Worm (Caenorhabditis elegans) whole organism, young adult: ENCODE measurements around the gene F48G7.9.

Source experiments
- B0261.1 ChIP-seq: sonication (generic microtip); optimal IDR thresholded peaks from 2 replicates; lab custom pipeline; 2016; ENCODE audit warnings: mild to moderate bottlenecking, missing genetic modification characterization, moderate library complexity, missing compliant biosample characterization
- C06A6.2 ChIP-seq: fragments of 200-800 bp; sonication (Bioruptor generic); conservative IDR thresholded peaks from 2 replicates; pipeline ENCODE4 v1.3.6; 2022; ENCODE audit warnings: missing genetic modification characterization, missing compliant biosample characterization
- Y67H2A.10 ChIP-seq: fragments of 200-800 bp; sonication (Bioruptor generic); conservative IDR thresholded peaks from 2 replicates; pipeline ENCODE4 v1.3.6; 2022; ENCODE audit warnings: missing genetic modification reagents, missing genetic modification characterization, missing compliant biosample characterization
- aptf-2 ChIP-seq: fragments of 200-800 bp; sonication (Bioruptor generic); conservative IDR thresholded peaks from 2 replicates; pipeline ENCODE4 v1.3.6; 2022; ENCODE audit warnings: missing genetic modification reagents, missing genetic modification characterization, missing compliant biosample characterization
- athp-1 ChIP-seq: sonication (generic microtip); optimal IDR thresholded peaks from 2 replicates; lab custom pipeline; 2017; ENCODE audit warnings: mild to moderate bottlenecking, missing genetic modification characterization, missing compliant biosample characterization
- attf-5 ChIP-seq: fragments of 200-800 bp; sonication (Bioruptor generic); optimal IDR thresholded peaks from 2 replicates; lab custom pipeline; 2018; ENCODE audit warnings: mild to moderate bottlenecking, missing genetic modification characterization, missing compliant biosample characterization
- attf-6 ChIP-seq: fragments of 200-800 bp; sonication (Bioruptor generic); IDR thresholded peaks from 2 replicates; pipeline ENCODE4 v1.3.6; 2022; ENCODE audit warnings: missing genetic modification reagents, missing genetic modification characterization, missing compliant biosample characterization
- bed-1 ChIP-seq: fragments of 200-800 bp; sonication (Bioruptor generic); IDR thresholded peaks from 2 replicates; pipeline ENCODE4 v1.3.6; 2022; ENCODE audit warnings: missing genetic modification reagents, missing genetic modification characterization, missing compliant biosample characterization
- cebp-1 ChIP-seq, 2 experiments: fragments of 200-800 bp in 1 of 2; sonication (Bioruptor generic) in 1 of 2; sonication (generic microtip) in 1 of 2; IDR thresholded peaks in 1 of 2; optimal IDR thresholded peaks in 1 of 2; 2 replicates each; pipeline versions ENCODE4 v1.3.6 to Lab custom; 2017 to 2022; ENCODE audit warnings: missing compliant biosample characterization in 2 of 2, missing genetic modification characterization in 2 of 2, mild to moderate bottlenecking in 1 of 2, missing genetic modification reagents in 1 of 2, moderate library complexity in 1 of 2
- ceh-27 ChIP-seq: fragments of 200-800 bp; sonication (Bioruptor generic); optimal IDR thresholded peaks from 2 replicates; lab custom pipeline; 2018; ENCODE audit warnings: mild to moderate bottlenecking, missing genetic modification characterization, moderate library complexity, missing compliant biosample characterization
- ceh-91 ChIP-seq: fragments of 200-800 bp; sonication (Bioruptor generic); IDR thresholded peaks from 2 replicates; pipeline ENCODE4 v1.3.6; 2022; ENCODE audit warnings: missing genetic modification reagents, missing genetic modification characterization, missing compliant biosample characterization
- chd-7 ChIP-seq: sonication (generic microtip); optimal IDR thresholded peaks from 2 replicates; lab custom pipeline; 2016; ENCODE audit warnings: mild to moderate bottlenecking, missing genetic modification characterization, moderate library complexity, missing compliant biosample characterization
- dpl-1 ChIP-seq: fragments of 150-350 bp; optimal IDR thresholded peaks from 2 replicates; lab custom pipeline; 2014; ENCODE audit warnings: missing biosample characterization, missing genetic modification reagents, missing genetic modification characterization
- egrh-3 ChIP-seq: fragments of 200-800 bp; sonication (Bioruptor generic); IDR thresholded peaks from 2 replicates; pipeline ENCODE4 v1.3.6; 2022; ENCODE audit warnings: missing genetic modification reagents, missing genetic modification characterization, missing compliant biosample characterization
- ekl-4 ChIP-seq: fragments of 200-800 bp; sonication (Bioruptor generic); IDR thresholded peaks from 2 replicates; pipeline ENCODE4 v1.3.6; 2022; ENCODE audit warnings: missing genetic modification reagents, missing genetic modification characterization, missing compliant biosample characterization
- gei-17 ChIP-seq: fragments of 200-800 bp; sonication (Bioruptor generic); optimal IDR thresholded peaks from 2 replicates; lab custom pipeline; 2018; ENCODE audit warnings: mild to moderate bottlenecking, missing genetic modification characterization, missing compliant biosample characterization
- him-1 ChIP-seq: sonication (generic microtip); optimal IDR thresholded peaks from 2 replicates; lab custom pipeline; 2016; ENCODE audit warnings: missing genotype, missing genetic modification reagents, missing genetic modification characterization, missing compliant biosample characterization
- hlh-12 ChIP-seq: sonication (generic microtip); optimal IDR thresholded peaks from 2 replicates; lab custom pipeline; 2016; ENCODE audit warnings: missing genetic modification characterization, missing compliant biosample characterization
- hmg-20 ChIP-seq: fragments of 200-800 bp; sonication (Bioruptor generic); IDR thresholded peaks from 2 replicates; pipeline ENCODE4 v1.3.6; 2022; ENCODE audit warnings: missing genetic modification reagents, missing genetic modification characterization, missing compliant biosample characterization
- lsl-1 ChIP-seq: fragments of 200-800 bp; sonication (Bioruptor generic); optimal IDR thresholded peaks from 2 replicates; lab custom pipeline; 2018; ENCODE audit warnings: mild to moderate bottlenecking, missing genetic modification characterization, moderate library complexity, missing compliant biosample characterization
- lsy-27 ChIP-seq: sonication (generic microtip); optimal IDR thresholded peaks from 2 replicates; lab custom pipeline; 2017; ENCODE audit warnings: missing genetic modification characterization, mild to moderate bottlenecking, missing compliant biosample characterization, antibody characterized with exemption, missing genotype, borderline replicate concordance; ENCODE audit not compliant: insufficient read depth
- madf-3 ChIP-seq: fragments of 200-800 bp; sonication (Bioruptor generic); IDR thresholded peaks from 2 replicates; pipeline ENCODE4 v1.3.6; 2022; ENCODE audit warnings: missing genetic modification reagents, missing genetic modification characterization, missing compliant biosample characterization
- mel-28 ChIP-seq: sonication (generic microtip); optimal IDR thresholded peaks from 2 replicates; lab custom pipeline; 2016; ENCODE audit warnings: borderline replicate concordance, mild to moderate bottlenecking, missing genetic modification characterization, missing compliant biosample characterization
- mxl-1 ChIP-seq: sonication (generic microtip); optimal IDR thresholded peaks from 2 replicates; lab custom pipeline; 2016; ENCODE audit warnings: missing genetic modification characterization, missing compliant biosample characterization
- nfya-2 ChIP-seq: fragments of 200-800 bp; sonication (Bioruptor generic); IDR thresholded peaks from 2 replicates; pipeline ENCODE4 v1.3.6; 2022; ENCODE audit warnings: missing genetic modification reagents, missing genetic modification characterization, missing compliant biosample characterization
- nfyb-1 ChIP-seq: fragments of 200-800 bp; sonication (Bioruptor generic); IDR thresholded peaks from 2 replicates; pipeline ENCODE4 v1.3.6; 2022; ENCODE audit warnings: missing genetic modification reagents, missing genetic modification characterization, missing compliant biosample characterization
- nhr-27 ChIP-seq: fragments of 200-800 bp; sonication (Bioruptor generic); optimal IDR thresholded peaks from 2 replicates; lab custom pipeline; 2018; ENCODE audit warnings: mild to moderate bottlenecking, missing genetic modification characterization, moderate library complexity, missing compliant biosample characterization
- nhr-90 ChIP-seq: sonication (generic microtip); optimal IDR thresholded peaks from 2 replicates; lab custom pipeline; 2016; ENCODE audit warnings: missing genotype, mild to moderate bottlenecking, missing genetic modification characterization, missing compliant biosample characterization
- rec-8 ChIP-seq, 2 experiments: sonication (generic microtip); optimal IDR thresholded peaks; 2 replicates each; lab custom pipeline; 2016; ENCODE audit warnings: mild to moderate bottlenecking in 2 of 2, missing genetic modification characterization in 2 of 2, missing genetic modification reagents in 2 of 2, missing genotype in 2 of 2, missing biosample characterization in 1 of 2, missing compliant biosample characterization in 1 of 2, moderate library complexity in 1 of 2
- rpc-1 ChIP-seq, 2 experiments: fragments of 150-350 bp in 1 of 2; sonication (generic microtip) in 1 of 2; optimal IDR thresholded peaks; 2 replicates each; lab custom pipeline; 2014 to 2018; ENCODE audit warnings: missing biosample characterization in 1 of 2, missing genetic modification characterization in 1 of 2, missing genetic modification reagents in 1 of 2, missing genotype in 1 of 2
- sdz-38 ChIP-seq: sonication (generic microtip); optimal IDR thresholded peaks from 2 replicates; lab custom pipeline; 2016; ENCODE audit warnings: missing genotype, missing genetic modification characterization, missing compliant biosample characterization
- snpc-1.1 ChIP-seq: sonication (generic microtip); optimal IDR thresholded peaks from 2 replicates; lab custom pipeline; 2017; ENCODE audit warnings: missing genetic modification characterization, mild to moderate bottlenecking, missing compliant biosample characterization, antibody characterized with exemption, moderate library complexity, missing genotype, missing genetic modification reagents; ENCODE audit not compliant: insufficient read depth
- snpc-1.3 ChIP-seq: sonication (generic microtip); optimal IDR thresholded peaks from 2 replicates; lab custom pipeline; 2017; ENCODE audit warnings: missing genetic modification characterization, mild to moderate bottlenecking, missing compliant biosample characterization, antibody characterized with exemption, moderate library complexity, missing genotype, missing genetic modification reagents; ENCODE audit not compliant: insufficient read depth
- snpc-4 ChIP-seq, 5 experiments: fragments of 150-350 bp in 1 of 5; sonication (generic microtip) in 4 of 5; optimal IDR thresholded peaks; 2 replicates each; lab custom pipeline; 2014 to 2018; ENCODE audit warnings: missing genetic modification characterization in 5 of 5, missing biosample characterization in 3 of 5, antibody characterized with exemption in 2 of 5, mild to moderate bottlenecking in 2 of 5, missing compliant biosample characterization in 2 of 5, missing genotype in 2 of 5, moderate library complexity in 2 of 5, missing genetic modification reagents in 1 of 5
- zfh-2 ChIP-seq: fragments of 200-800 bp; sonication (Bioruptor generic); conservative IDR thresholded peaks from 2 replicates; pipeline ENCODE4 v1.3.6; 2022; ENCODE audit warnings: missing genetic modification reagents, missing genetic modification characterization, missing compliant biosample characterization
- ztf-18 ChIP-seq: sonication (generic microtip); optimal IDR thresholded peaks from 2 replicates; lab custom pipeline; 2016; ENCODE audit warnings: missing genotype, mild to moderate bottlenecking, missing genetic modification characterization, missing compliant biosample characterization
- ztf-3 ChIP-seq: fragments of 200-800 bp; sonication (Bioruptor generic); optimal IDR thresholded peaks from 2 replicates; lab custom pipeline; 2018; ENCODE audit warnings: mild to moderate bottlenecking, missing genetic modification characterization, missing compliant biosample characterization
- ztf-6 ChIP-seq: fragments of 200-800 bp; sonication (Bioruptor generic); IDR thresholded peaks from 2 replicates; pipeline ENCODE4 v1.3.6; 2022; ENCODE audit warnings: missing genetic modification reagents, missing genetic modification characterization, missing compliant biosample characterization

F48G7.9 gene

ce11 chrV:592959-593358 lies 35.5 kb downstream of the F48G7.9 start, which contains the start of gene ZK488.5:
ZK488.5 (plus strand) TSS chrV:593259.
- TF ChIP-seq dpl-1 (GFP tag; lab: Kevin White, UChicago) (no peak), attf-6 (GFP tag; lab: Robert Waterston, UW) (no peak), nfyb-1 (GFP tag; lab: Robert Waterston, UW) (no peak), nhr-90 (tag; lab: Kevin White, UChicago) (no peak), ztf-3 (GFP tag; lab: Kevin White, UChicago) (no peak), gei-17 (no peak), chd-7 (tag; lab: Kevin White, UChicago) (no peak), mel-28 (tag; lab: Kevin White, UChicago) (no peak), ztf-18 (no peak), rec-8 (tag; optimal IDR thresholded peaks at IDR 0.05; lab: Kevin White, UChicago) (no peak), C06A6.2 (no peak), ekl-4 (no peak), madf-3 (GFP tag; lab: Robert Waterston, UW) (no peak), hmg-20 (no peak), snpc-4 (GFP tag; optimal IDR thresholded peaks at IDR 0.05; lab: Kevin White, UChicago) (no peak), snpc-4 (tag; optimal IDR thresholded peaks at IDR 0.05; lab: Kevin White, UChicago) (no peak), ceh-91 (no peak), ztf-6 (GFP tag; lab: Robert Waterston, UW) (no peak)
- TF ChIP-seq, all 124 proteins: peak for 0

- no peak for TF ChIP-seq nhr-27 (tag; lab: Kevin White, UChicago)
- no peak for TF ChIP-seq hlh-12 (tag; lab: Kevin White, UChicago)
- no peak for TF ChIP-seq sdz-38 (tag; lab: Kevin White, UChicago)
- TF ChIP-seq bed-1 (GFP tag; lab: Robert Waterston, UW): no peak
- TF ChIP-seq cebp-1 (GFP tag; IDR thresholded peaks at IDR 0.05; lab: Robert Waterston, UW): no peak
- TF ChIP-seq cebp-1 (tag; optimal IDR thresholded peaks at IDR 0.05; lab: Kevin White, UChicago): no peak
- no peak for TF ChIP-seq lsl-1 (GFP tag; lab: Kevin White, UChicago)
- TF ChIP-seq Y67H2A.10 (GFP tag; lab: Robert Waterston, UW): no peak
- TF ChIP-seq aptf-2: no peak
- no peak for TF ChIP-seq rpc-1 (optimal IDR thresholded peaks at IDR 0.05; lab: Kevin White, UChicago)
- no peak for TF ChIP-seq rpc-1 (tag; optimal IDR thresholded peaks at IDR 0.05; lab: Kevin White, UChicago)
- no peak for TF ChIP-seq egrh-3 (GFP tag; lab: Robert Waterston, UW)
- TF ChIP-seq mxl-1 (tag; lab: Kevin White, UChicago): no peak
- no peak for TF ChIP-seq him-1 (tag; lab: Kevin White, UChicago)
- no peak for TF ChIP-seq snpc-1.1 (tag; lab: Kevin White, UChicago)
- TF ChIP-seq athp-1 (tag; lab: Kevin White, UChicago): no peak
- no peak for TF ChIP-seq lsy-27
Observed at ce11 chrV:590182-590581, 38.2 kb downstream of the F48G7.9 start, which contains the start of gene ZK488.6. ZK488.6 (plus strand) TSS chrV:590482.

- TF ChIP-seq aptf-2: no peak
- TF ChIP-seq B0261.1 (tag; lab: Kevin White, UChicago): no peak
- TF ChIP-seq C06A6.2: no peak
- no peak for TF ChIP-seq nfya-2 (GFP tag; lab: Robert Waterston, UW)
- TF ChIP-seq nhr-90 (tag; lab: Kevin White, UChicago): no peak
- no peak for TF ChIP-seq snpc-1.3 (tag; lab: Kevin White, UChicago)
- TF ChIP-seq lsy-27: no peak
- TF ChIP-seq ceh-27: no peak
- no peak for TF ChIP-seq zfh-2 (GFP tag; lab: Robert Waterston, UW)
- TF ChIP-seq attf-5: no peak
Observed at ce11 chrV:587818-588217, 40.6 kb downstream of the F48G7.9 start, which contains the start of gene K06H6.1. K06H6.1 (plus strand) TSS chrV:588118.
